Worm (Caenorhabditis elegans) whole organism, L4 larva: Measurements from ENCODE around the gene F32H5.3.

Experiments
- aha-1 ChIP-seq: fragments of 150-350 bp; peaks from one replicate; lab custom pipeline; 2014; ENCODE audit warnings: missing biosample characterization, missing genetic modification characterization
- ama-1 ChIP-seq: fragments of 150-350 bp; optimal IDR thresholded peaks from 2 replicates; lab custom pipeline; 2014; ENCODE audit warnings: inconsistent platforms, mixed read lengths
- ceh-20 ChIP-seq: fragments of 200-800 bp; sonication (Bioruptor generic); IDR thresholded peaks from 2 replicates; pipeline ENCODE4 v1.3.6; 2022; ENCODE audit warnings: missing genetic modification reagents, missing genetic modification characterization, missing compliant biosample characterization
- ctbp-1 ChIP-seq: fragments of 200-800 bp; sonication (Bioruptor generic); IDR thresholded peaks from 2 replicates; pipeline ENCODE4 v1.3.6; 2022; ENCODE audit warnings: missing genetic modification reagents, missing genetic modification characterization, missing compliant biosample characterization
- daf-16 ChIP-seq, 3 experiments: sonication (generic microtip); optimal IDR thresholded peaks; 2 replicates each; lab custom pipeline; 2016 to 2017; ENCODE audit warnings: missing genetic modification characterization in 3 of 3, missing genetic modification reagents in 3 of 3, mild to moderate bottlenecking in 2 of 3, missing compliant biosample characterization in 2 of 3, missing biosample characterization in 1 of 3, moderate library complexity in 1 of 3
- daf-19 ChIP-seq: fragments of 200-800 bp; sonication (Bioruptor generic); conservative IDR thresholded peaks from 2 replicates; pipeline ENCODE4 v1.3.6; 2022; ENCODE audit warnings: missing genetic modification characterization, missing compliant biosample characterization
- dmd-6 ChIP-seq: fragments of 200-800 bp; sonication (Bioruptor generic); IDR thresholded peaks from 2 replicates; pipeline ENCODE4 v1.3.6; 2022; ENCODE audit warnings: missing genetic modification reagents, missing genetic modification characterization, missing compliant biosample characterization
- duxl-1 ChIP-seq: sonication (generic microtip); optimal IDR thresholded peaks from 2 replicates; lab custom pipeline; 2016; ENCODE audit warnings: mild to moderate bottlenecking, missing genetic modification characterization, moderate library complexity, missing compliant biosample characterization; ENCODE audit not compliant: poor library complexity
- egl-43 ChIP-seq: fragments of 200-800 bp; sonication (Bioruptor generic); IDR thresholded peaks from 2 replicates; pipeline ENCODE4 v1.3.6; 2022; ENCODE audit warnings: missing genetic modification reagents, missing genetic modification characterization, missing compliant biosample characterization
- fkh-10 ChIP-seq: fragments of 150-350 bp; optimal IDR thresholded peaks from 2 replicates; lab custom pipeline; 2014; ENCODE audit warnings: missing biosample characterization, missing genetic modification reagents, missing genetic modification characterization
- lin-13 ChIP-seq: fragments of 150-350 bp; optimal IDR thresholded peaks from 2 replicates; lab custom pipeline; 2014; ENCODE audit warnings: missing biosample characterization, missing genetic modification reagents, missing genetic modification characterization
- lin-39 ChIP-seq: fragments of 150-350 bp; optimal IDR thresholded peaks from 2 replicates; lab custom pipeline; 2014; ENCODE audit warnings: missing biosample characterization, missing genetic modification reagents, missing genetic modification characterization
- lir-3 ChIP-seq: sonication (generic microtip); optimal IDR thresholded peaks from 2 replicates; lab custom pipeline; 2016; ENCODE audit warnings: mild to moderate bottlenecking, missing genetic modification characterization, missing compliant biosample characterization
- lsy-2 ChIP-seq, 2 experiments: fragments of 150-350 bp in 1 of 2; sonication (generic microtip) in 1 of 2; optimal IDR thresholded peaks; 2 replicates each; lab custom pipeline; 2014 to 2017; ENCODE audit warnings: missing biosample characterization in 2 of 2, missing genetic modification characterization in 2 of 2
- madf-9 ChIP-seq: fragments of 200-800 bp; sonication (Bioruptor generic); conservative IDR thresholded peaks from 2 replicates; pipeline ENCODE4 v1.3.6; 2022; ENCODE audit warnings: missing genetic modification reagents, missing genetic modification characterization, missing compliant biosample characterization
- mdt-29 ChIP-seq: fragments of 200-800 bp; sonication (Bioruptor generic); IDR thresholded peaks from 2 replicates; pipeline ENCODE4 v1.3.6; 2022; ENCODE audit warnings: missing genetic modification reagents, missing genetic modification characterization, missing compliant biosample characterization
- mxl-3 ChIP-seq: fragments of 200-800 bp; sonication (Bioruptor generic); optimal IDR thresholded peaks from 2 replicates; lab custom pipeline; 2018; ENCODE audit warnings: mild to moderate bottlenecking, missing genetic modification characterization, missing compliant biosample characterization
- nhr-11 ChIP-seq: fragments of 150-350 bp; optimal IDR thresholded peaks from 2 replicates; lab custom pipeline; 2014; ENCODE audit warnings: missing biosample characterization, missing genetic modification characterization
- nhr-28 ChIP-seq: fragments of 150-350 bp; optimal IDR thresholded peaks from 2 replicates; lab custom pipeline; 2014; ENCODE audit warnings: missing biosample characterization, missing genetic modification characterization
- nhr-6 ChIP-seq: fragments of 150-350 bp; optimal IDR thresholded peaks from 2 replicates; lab custom pipeline; 2014; ENCODE audit warnings: missing biosample characterization, missing genetic modification characterization
- php-3 ChIP-seq: fragments of 200-800 bp; sonication (Bioruptor generic); IDR thresholded peaks from 2 replicates; pipeline ENCODE4 v1.3.6; 2022; ENCODE audit warnings: missing genetic modification reagents, missing genetic modification characterization, missing compliant biosample characterization
- pqm-1 ChIP-seq: sonication (generic microtip); optimal IDR thresholded peaks from 2 replicates; lab custom pipeline; 2017; ENCODE audit warnings: missing biosample characterization, missing genetic modification characterization
- spr-3 ChIP-seq: fragments of 200-800 bp; sonication (Bioruptor generic); optimal IDR thresholded peaks from 2 replicates; lab custom pipeline; 2018; ENCODE audit warnings: mild to moderate bottlenecking, missing genetic modification characterization, missing compliant biosample characterization
- unc-62 ChIP-seq, 3 experiments: fragments of 150-350 bp in 1 of 3; sonication (generic microtip); optimal IDR thresholded peaks in 2 of 3; peaks in 1 of 3; 1 replicate in 1 of 3; 2 replicates in 2 of 3; lab custom pipeline; 2014 to 2017; ENCODE audit warnings: missing biosample characterization in 3 of 3, missing genetic modification characterization in 3 of 3, missing genetic modification reagents in 3 of 3, missing genotype in 1 of 3
- zfp-3 ChIP-seq: fragments of 200-800 bp; sonication (Bioruptor generic); conservative IDR thresholded peaks from 2 replicates; pipeline ENCODE4 v1.3.6; 2022; ENCODE audit warnings: missing genetic modification reagents, missing genetic modification characterization, missing compliant biosample characterization
- zip-11 ChIP-seq: fragments of 200-800 bp; sonication (Bioruptor generic); IDR thresholded peaks from 2 replicates; pipeline ENCODE4 v1.3.6; 2022; ENCODE audit warnings: missing genetic modification characterization, missing compliant biosample characterization

F32H5.3 gene

ce11 chrV:13339633-13340290 is 19.4 kb upstream of the F32H5.3 start, which contains the start of the genes str-4 and lgc-48:
Gene str-4 (minus strand): TSS chrV:13339733.
Gene lgc-48 (plus strand): TSS chrV:13340240.
- TF ChIP-seq lin-13, result no peak
- TF ChIP-seq unc-62 (GFP tag; optimal IDR thresholded peaks at IDR 0.05 in 1 of 2; lab: Kevin White, UChicago), result peak in 1 of 2 experiments; percentile 11
- TF ChIP-seq unc-62 (tag; optimal IDR thresholded peaks at IDR 0.05; lab: Kevin White, UChicago), result no peak
- no peak for TF ChIP-seq dmd-6 (GFP tag; lab: Robert Waterston, UW)

ce11 chrV:13342235-13342634 is 16.9 kb upstream of the F32H5.3 start:
- TF ChIP-seq unc-62 (GFP tag; optimal IDR thresholded peaks at IDR 0.05 in 1 of 2; lab: Kevin White, UChicago) (peak in 1 of 2 experiments; percentile 94), unc-62 (tag; optimal IDR thresholded peaks at IDR 0.05; lab: Kevin White, UChicago) (no peak), madf-9 (GFP tag; lab: Robert Waterston, UW) (no peak)

ce11 chrV:13345867-13346328 is 13.2 kb upstream of the F32H5.3 start, which contains the start of gene twk-43:
Gene twk-43 (plus strand): TSS chrV:13346278.
- no peak for TF ChIP-seq zfp-3 (GFP tag; lab: Robert Waterston, UW)
- peak in 1 of 2 experiments; percentile 78 for TF ChIP-seq unc-62 (GFP tag; optimal IDR thresholded peaks at IDR 0.05 in 1 of 2; lab: Kevin White, UChicago)
- no peak for TF ChIP-seq unc-62 (tag; optimal IDR thresholded peaks at IDR 0.05; lab: Kevin White, UChicago)
- TF ChIP-seq nhr-28 (tag; lab: Kevin White, UChicago), result no peak
- TF ChIP-seq php-3 (GFP tag; lab: Robert Waterston, UW), result 0 out of 2 replicates have a peak, but pooled peaks have one; percentile 37
- no peak for TF ChIP-seq ceh-20 (GFP tag; lab: Robert Waterston, UW)
- peak; percentile 26 for TF ChIP-seq nhr-11 (tag; lab: Kevin White, UChicago)
- peak in 1 of 2 experiments; percentile 44 for TF ChIP-seq daf-16 (GFP tag; optimal IDR thresholded peaks at IDR 0.05; lab: Kevin White, UChicago)
- TF ChIP-seq daf-16 (tag; optimal IDR thresholded peaks at IDR 0.05; lab: Kevin White, UChicago), result no peak
- no peak for TF ChIP-seq egl-43

- TF ChIP-seq fkh-10 (GFP tag; lab: Kevin White, UChicago) (peak; percentile 11), duxl-1 (tag; lab: Kevin White, UChicago) (no peak)
Measured at ce11 chrV:13350302-13350701, 8.8 kb upstream of the F32H5.3 start.

- TF ChIP-seq daf-19 (no peak), ama-1 (lab: Kevin White, UChicago) (no peak), mxl-3 (GFP tag; lab: Kevin White, UChicago) (no peak), lsy-2 (tag; optimal IDR thresholded peaks at IDR 0.05; lab: Kevin White, UChicago) (peak in 1 of 2 experiments; percentile 30), unc-62 (GFP tag; optimal IDR thresholded peaks at IDR 0.05 in 1 of 2; lab: Kevin White, UChicago) (peak in 1 of 2 experiments; percentile 99), unc-62 (tag; optimal IDR thresholded peaks at IDR 0.05; lab: Kevin White, UChicago) (no peak), lin-39 (no peak), ceh-20 (GFP tag; lab: Robert Waterston, UW) (peak; percentile 71), pqm-1 (tag; lab: Kevin White, UChicago) (no peak), zip-11 (GFP tag; lab: Robert Waterston, UW) (no peak)
Measured at ce11 chrV:13351773-13352172, 7.4 kb upstream of the F32H5.3 start.

ce11 chrV:13352415-13352814 is 6.7 kb upstream of the F32H5.3 start:
- TF ChIP-seq ctbp-1 (GFP tag; lab: Robert Waterston, UW) (no peak), aha-1 (tag; lab: Kevin White, UChicago) (no peak), unc-62 (GFP tag; optimal IDR thresholded peaks at IDR 0.05 in 1 of 2; lab: Kevin White, UChicago) (peak in 1 of 2 experiments; percentile 67), unc-62 (tag; optimal IDR thresholded peaks at IDR 0.05; lab: Kevin White, UChicago) (no peak), lsy-2 (tag; optimal IDR thresholded peaks at IDR 0.05; lab: Kevin White, UChicago) (peak in 1 of 2 experiments; percentile 19), mdt-29 (GFP tag; lab: Robert Waterston, UW) (no peak)

- TF ChIP-seq lir-3 (tag; lab: Kevin White, UChicago) (no peak), unc-62 (GFP tag; optimal IDR thresholded peaks at IDR 0.05 in 1 of 2; lab: Kevin White, UChicago) (peak in 1 of 2 experiments; percentile 82), unc-62 (tag; optimal IDR thresholded peaks at IDR 0.05; lab: Kevin White, UChicago) (no peak), spr-3 (no peak), nhr-6 (no peak)
- TF ChIP-seq, all 104 proteins: peak for 1
Measured at ce11 chrV:13356210-13356609, 2.9 kb upstream of the F32H5.3 start.
